Worm (Caenorhabditis elegans): Measurements from ENCODE around the gene srb-5.

srb-5 gene

DNA sequence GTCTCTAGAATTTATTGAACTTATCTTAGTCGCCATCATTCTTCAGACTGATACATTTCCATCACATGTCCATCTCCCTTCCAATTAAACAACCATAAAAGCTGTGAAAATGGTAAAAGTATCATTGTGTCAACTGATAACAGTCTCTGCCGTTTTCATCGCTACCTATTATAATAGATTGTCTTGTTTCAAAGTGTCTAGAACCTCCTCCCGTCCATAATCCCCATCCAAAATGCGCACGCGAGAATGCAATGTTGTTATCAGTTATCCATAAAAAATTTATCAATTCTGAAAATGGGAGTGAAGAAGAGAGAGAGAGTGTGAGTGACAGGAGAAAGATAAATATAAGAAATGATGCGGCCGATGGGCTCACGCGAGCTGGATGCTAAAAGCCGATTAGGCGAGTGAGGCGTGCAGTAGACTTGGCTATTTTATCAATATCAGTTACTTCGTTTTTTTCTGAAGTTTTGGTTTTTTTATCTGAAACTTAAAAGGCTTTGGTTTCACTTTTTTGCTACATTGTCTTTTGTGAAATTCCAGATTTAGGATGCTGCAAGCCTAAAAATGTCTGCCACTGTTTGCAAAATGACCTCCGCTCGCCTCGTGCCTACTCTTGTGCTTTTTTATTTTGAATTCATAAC lies 38.9 kb upstream of the srb-5 start (continued):
- TF ChIP-seq spr-1 (tag; optimal IDR thresholded peaks at IDR 0.05) (peak; percentile 3), gei-8 (GFP tag; optimal IDR thresholded peaks at IDR 0.05) (peak; percentile 21), ZK546.5 (tag; optimal IDR thresholded peaks at IDR 0.05) (no peak), Y105C5A.15 (GFP tag; IDR thresholded peaks at IDR 0.05) (no peak), set-16 (GFP tag; IDR thresholded peaks at IDR 0.05) (no peak), nhr-41 (GFP tag; IDR thresholded peaks at IDR 0.05) (no peak), cey-2 (tag; optimal IDR thresholded peaks at IDR 0.05; ENCODE audit: borderline replicate concordance, insufficient read depth) (peak; percentile 51), fos-1 (tag; optimal IDR thresholded peaks at IDR 0.05) (no peak), lin-39 (tag; optimal IDR thresholded peaks at IDR 0.05) (no peak), lsy-2 (tag; optimal IDR thresholded peaks at IDR 0.05) (peak in 1 of 2 experiments; percentile 25), aly-2 (tag; optimal IDR thresholded peaks at IDR 0.05) (no peak), zag-1 (tag; optimal IDR thresholded peaks at IDR 0.05) (no peak), zfp-3 (GFP tag; conservative IDR thresholded peaks at IDR 0.05) (no peak), mdt-29 (GFP tag; IDR thresholded peaks at IDR 0.05) (0 out of 2 replicates have a peak, but pooled peaks have one; percentile 30), nhr-102 (tag; optimal IDR thresholded peaks at IDR 0.05) (peak; percentile 81), unc-130 (GFP tag; optimal IDR thresholded peaks at IDR 0.05) (no peak), saeg-2 (GFP tag; IDR thresholded peaks at IDR 0.05) (peak; percentile 82), ceh-28 (tag; optimal IDR thresholded peaks at IDR 0.05) (no peak), lin-1 (GFP tag; IDR thresholded peaks at IDR 0.05) (peak; percentile 76), nhr-6 (tag; optimal IDR thresholded peaks at IDR 0.05) (peak; percentile 31), hlh-11 (tag; optimal IDR thresholded peaks at IDR 0.05) (peak; percentile 91), mep-1 (tag; optimal IDR thresholded peaks at IDR 0.05) (peak; percentile 36), dve-1 (tag; optimal IDR thresholded peaks at IDR 0.05; ENCODE audit: insufficient read depth) (peak; percentile 97), attf-4 (tag; optimal IDR thresholded peaks at IDR 0.05) (no peak), nhr-25 (tag; optimal IDR thresholded peaks at IDR 0.05; ENCODE audit: borderline replicate concordance, insufficient read depth) (no peak), arid-1 (GFP tag; conservative IDR thresholded peaks at IDR 0.05) (no peak), spr-3 (GFP tag; optimal IDR thresholded peaks at IDR 0.05) (no peak), mes-2 (tag; optimal IDR thresholded peaks at IDR 0.05; ENCODE audit: poor library complexity, severe bottlenecking) (peak; percentile 45), pha-4 (GFP tag; IDR thresholded peaks at IDR 0.05) (peak; percentile 54), pha-4 (tag; optimal IDR thresholded peaks at IDR 0.05) (no peak), F49E8.2 (tag; optimal IDR thresholded peaks at IDR 0.05; ENCODE audit: borderline replicate concordance) (no peak), ceh-20 (GFP tag; IDR thresholded peaks at IDR 0.05) (peak; percentile 63), unc-62 (GFP tag; optimal IDR thresholded peaks at IDR 0.05 in 1 of 2) (no peak), unc-62 (tag; optimal IDR thresholded peaks at IDR 0.05) (no peak), nhr-11 (tag; optimal IDR thresholded peaks at IDR 0.05) (no peak), php-3 (GFP tag; IDR thresholded peaks at IDR 0.05) (peak; percentile 99), ceh-82 (tag; optimal IDR thresholded peaks at IDR 0.05) (no peak), nhr-28 (tag; optimal IDR thresholded peaks at IDR 0.05) (peak; percentile 76)

DNA sequence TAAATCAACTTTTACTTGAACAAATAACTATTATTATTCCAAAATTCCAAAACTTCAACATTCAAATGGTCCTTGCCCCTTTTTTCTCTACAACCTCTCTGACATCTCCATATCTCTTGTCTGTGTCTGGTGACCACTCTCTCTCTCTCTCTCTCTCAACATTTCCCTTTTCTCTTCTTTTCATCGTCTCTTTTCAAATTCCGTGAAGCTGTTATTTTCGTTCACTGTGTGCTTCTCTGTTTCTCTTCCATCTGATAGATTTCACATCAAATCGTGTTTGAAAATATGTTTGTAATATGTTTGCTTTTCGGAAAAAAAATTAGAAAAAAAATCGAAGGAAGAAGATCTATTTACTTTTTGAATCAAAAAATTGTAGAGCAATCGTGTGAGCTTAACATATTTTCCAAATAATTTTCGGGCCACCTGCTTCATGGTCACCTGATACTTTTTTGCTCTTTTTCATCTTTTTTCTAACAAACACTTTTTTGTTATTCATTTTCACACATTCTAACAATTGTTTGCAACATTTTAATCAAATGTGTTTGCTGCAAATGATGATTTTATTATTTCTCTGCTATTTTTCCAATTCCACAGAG lies 37.9 kb upstream of the srb-5 start:
- TF ChIP-seq aly-2 (tag; optimal IDR thresholded peaks at IDR 0.05): no peak
- no peak for TF ChIP-seq spr-3 (GFP tag; optimal IDR thresholded peaks at IDR 0.05)
- TF ChIP-seq lin-38 (GFP tag; IDR thresholded peaks at IDR 0.05): no peak
- peak; percentile 36 for TF ChIP-seq dve-1 (tag; optimal IDR thresholded peaks at IDR 0.05; ENCODE audit: insufficient read depth)
- TF ChIP-seq daf-19 (GFP tag; conservative IDR thresholded peaks at IDR 0.05): no peak
- TF ChIP-seq zip-2 (tag; optimal IDR thresholded peaks at IDR 0.05): no peak
- no peak for TF ChIP-seq nhr-111 (GFP tag; optimal IDR thresholded peaks at IDR 0.05)
- no peak for TF ChIP-seq ces-1 (GFP tag; optimal IDR thresholded peaks at IDR 0.05)
- no peak for TF ChIP-seq cey-2 (tag; optimal IDR thresholded peaks at IDR 0.05; ENCODE audit: borderline replicate concordance, insufficient read depth)
- TF ChIP-seq mxl-2 (GFP tag; conservative IDR thresholded peaks at IDR 0.05): no peak
- TF ChIP-seq nhr-10 (tag; optimal IDR thresholded peaks at IDR 0.05): no peak
- no peak for TF ChIP-seq arid-1 (GFP tag; conservative IDR thresholded peaks at IDR 0.05)
- no peak for TF ChIP-seq nhr-102 (tag; optimal IDR thresholded peaks at IDR 0.05)
- TF ChIP-seq gei-8 (GFP tag; optimal IDR thresholded peaks at IDR 0.05): no peak
- no peak for TF ChIP-seq fkh-10 (GFP tag; optimal IDR thresholded peaks at IDR 0.05)
- no peak for TF ChIP-seq nhr-77 (tag; optimal IDR thresholded peaks at IDR 0.05)
- TF ChIP-seq aha-1 (tag): no peak
- no peak for TF ChIP-seq nhr-48 (tag; optimal IDR thresholded peaks at IDR 0.05)
- TF ChIP-seq lin-1 (GFP tag; IDR thresholded peaks at IDR 0.05): no peak
- TF ChIP-seq ztf-11 (tag; optimal IDR thresholded peaks at IDR 0.05): no peak
- TF ChIP-seq hlh-11 (tag; optimal IDR thresholded peaks at IDR 0.05): peak; percentile 57
